Fruit fly (Drosophila melanogaster): ENCODE results near the gene CG33769.

dm6 chr3L:22648372-22648771 lies 645 bp downstream of the CG33769 start, which contains the start of gene CG33770:
- TF ChIP-seq woc (GFP tag; optimal IDR thresholded peaks at IDR 0.05) (no peak), dl (GFP tag; optimal IDR thresholded peaks at IDR 0.05; ENCODE audit: insufficient read depth in 1 of 2, partially characterized antibody in 2 of 2) (no peak), pan (optimal IDR thresholded peaks at IDR 0.05) (no peak), usp (GFP tag; optimal IDR thresholded peaks at IDR 0.05) (no peak), dmrt93B (GFP tag; optimal IDR thresholded peaks at IDR 0.05) (no peak)

Measured in whole organism, wandering third instar larva.